Fruit fly (Drosophila melanogaster): ENCODE results near the gene CG32647.

Gene CG32647

DNA sequence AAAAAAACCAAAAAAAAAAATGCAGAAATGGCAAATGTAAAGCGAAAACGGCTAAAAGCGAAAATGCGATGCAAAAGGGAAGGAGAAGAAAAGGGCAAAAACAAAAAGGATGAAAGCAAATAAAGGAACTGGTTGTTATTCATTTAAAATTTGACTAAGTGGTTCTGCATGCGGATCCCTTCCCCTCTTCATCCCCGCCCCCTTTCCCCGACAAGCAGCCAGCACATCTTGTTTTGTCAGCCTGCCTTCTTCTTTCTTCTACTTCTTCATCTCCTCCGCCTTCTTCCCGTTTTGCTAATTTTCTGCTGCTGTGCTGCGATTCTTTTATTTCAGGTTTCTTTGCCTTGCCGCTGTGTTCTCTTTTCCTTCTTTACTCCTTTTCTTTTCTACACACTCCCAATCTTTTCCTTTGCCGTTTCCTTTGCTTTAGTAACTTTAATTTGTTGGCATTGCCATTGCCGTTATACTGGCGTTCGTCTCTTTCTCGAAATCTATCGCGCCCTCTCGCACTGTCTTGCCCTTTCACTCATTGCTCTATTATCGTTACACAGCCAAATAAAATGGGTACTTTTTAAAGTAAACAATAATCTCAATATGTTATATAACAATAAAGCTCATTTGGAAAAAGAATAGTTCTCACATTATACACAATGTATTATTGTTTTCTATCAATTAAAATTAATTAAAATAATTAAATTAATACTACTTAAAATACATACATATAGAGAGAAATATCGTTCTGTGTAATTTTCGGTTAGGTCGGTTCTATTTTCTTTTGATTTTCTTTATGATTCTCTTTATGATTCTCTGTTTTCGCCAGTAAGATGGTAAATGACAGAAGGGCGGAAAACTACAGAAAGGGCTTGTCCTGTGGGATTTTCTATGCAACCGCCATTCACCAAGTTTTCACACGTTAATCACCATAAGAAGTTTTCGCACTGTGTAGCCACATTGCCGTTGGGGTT is 36.7 kb downstream of the CG32647 start (continued):
- TF ChIP-seq sage (GFP tag; optimal IDR thresholded peaks at IDR 0.05): no peak

DNA sequence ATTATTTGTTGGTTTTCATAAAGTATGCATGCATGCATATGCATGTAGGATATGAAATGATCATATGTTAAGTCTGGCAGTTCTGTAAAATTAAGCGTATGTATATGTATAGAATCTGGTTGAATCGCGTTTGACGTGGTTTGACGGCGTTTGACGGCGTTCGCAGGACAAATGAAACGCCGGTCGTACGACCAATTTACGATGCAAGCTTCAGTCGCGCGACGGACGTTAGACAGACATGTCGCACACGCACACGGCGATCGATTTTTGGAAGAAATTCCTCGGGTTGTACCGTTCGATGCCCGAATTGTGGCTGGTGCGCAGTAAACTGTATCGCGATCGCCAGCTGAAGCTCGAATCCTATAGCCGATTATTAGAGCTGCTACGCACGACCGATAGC is 39.6 kb downstream of the CG32647 start:
- TF ChIP-seq Dif (GFP tag; optimal IDR thresholded peaks at IDR 0.05; ENCODE audit: partially characterized antibody) (peak; percentile 67), dl (GFP tag; optimal IDR thresholded peaks at IDR 0.05; ENCODE audit: insufficient read depth in 1 of 2, partially characterized antibody in 2 of 2) (peak in 1 of 2 experiments; percentile 65), fru (GFP tag; optimal IDR thresholded peaks at IDR 0.05) (no peak), CrebA (GFP tag; optimal IDR thresholded peaks at IDR 0.05; ENCODE audit: borderline replicate concordance) (no peak), woc (GFP tag; optimal IDR thresholded peaks at IDR 0.05) (no peak), pan (optimal IDR thresholded peaks at IDR 0.05) (no peak), Vsx2 (GFP tag; optimal IDR thresholded peaks at IDR 0.05; ENCODE audit: partially characterized antibody) (peak; percentile 88), lola (GFP tag; optimal IDR thresholded peaks at IDR 0.05) (no peak), Dfd (GFP tag; optimal IDR thresholded peaks at IDR 0.05) (no peak), Hr83 (GFP tag; optimal IDR thresholded peaks at IDR 0.05; ENCODE audit: poor library complexity, severe bottlenecking) (no peak), Mio (GFP tag; optimal IDR thresholded peaks at IDR 0.05) (no peak)

DNA sequence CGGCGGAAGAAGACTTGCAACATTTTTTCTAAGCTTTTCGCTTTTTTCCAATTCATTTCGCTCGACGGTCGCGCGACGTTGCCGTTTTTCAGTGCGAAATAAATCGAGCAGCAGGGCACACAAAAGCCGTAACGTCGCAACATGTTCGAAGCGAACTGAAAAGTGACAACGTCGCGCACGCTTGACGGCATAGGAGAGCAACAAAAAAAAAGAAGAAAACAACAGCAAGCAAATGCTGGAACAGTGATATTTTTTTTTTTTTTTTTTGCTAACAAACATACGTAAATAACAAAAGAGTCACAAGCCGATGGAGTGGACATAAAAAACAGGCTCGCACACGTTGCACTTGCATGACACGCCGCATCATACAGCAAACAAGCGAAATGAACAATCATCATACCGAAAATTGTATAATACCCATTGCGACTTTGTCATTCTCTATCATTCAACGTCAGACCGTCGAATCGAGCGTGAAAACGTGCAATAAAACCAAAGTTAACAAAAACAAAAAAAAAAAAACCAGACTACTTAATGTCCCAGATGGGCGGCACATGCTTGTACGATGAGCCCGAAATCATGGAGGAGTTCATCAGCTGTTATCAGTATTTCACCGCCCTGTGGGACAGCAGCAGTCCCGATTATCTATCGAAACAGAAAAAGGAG is 40.6 kb downstream of the CG32647 start, which contains the start of gene CG4004:
CG4004 (plus strand) TSS at position 187 of the 663 bp plus-strand sequence.
- TF ChIP-seq psq (GFP tag; optimal IDR thresholded peaks at IDR 0.05): peak; percentile 34
- peak; percentile 35 for TF ChIP-seq h (GFP tag; optimal IDR thresholded peaks at IDR 0.05)
- TF ChIP-seq Vsx2 (GFP tag; optimal IDR thresholded peaks at IDR 0.05; ENCODE audit: partially characterized antibody): peak; percentile 99
- no peak for TF ChIP-seq Abd-B (GFP tag; optimal IDR thresholded peaks at IDR 0.05)
- peak; percentile 3 for TF ChIP-seq woc (GFP tag; optimal IDR thresholded peaks at IDR 0.05)
- TF ChIP-seq usp (GFP tag; optimal IDR thresholded peaks at IDR 0.05): no peak
- no peak for TF ChIP-seq Hr83 (GFP tag; optimal IDR thresholded peaks at IDR 0.05; ENCODE audit: poor library complexity, severe bottlenecking)
- peak; percentile 98 for TF ChIP-seq Dif (GFP tag; optimal IDR thresholded peaks at IDR 0.05; ENCODE audit: partially characterized antibody)
- peak; percentile 46 to 94 for TF ChIP-seq dl (GFP tag; optimal IDR thresholded peaks at IDR 0.05; ENCODE audit: insufficient read depth in 1 of 2, partially characterized antibody in 2 of 2)
- peak; percentile 37 for TF ChIP-seq Jra (GFP tag; optimal IDR thresholded peaks at IDR 0.05)
- TF ChIP-seq Hnf4 (GFP tag; optimal IDR thresholded peaks at IDR 0.05): peak; percentile 26
- TF ChIP-seq sage (GFP tag; optimal IDR thresholded peaks at IDR 0.05): peak; percentile 6
- peak; percentile 20 for TF ChIP-seq br (GFP tag; optimal IDR thresholded peaks at IDR 0.05)
- no peak for TF ChIP-seq fru (GFP tag; optimal IDR thresholded peaks at IDR 0.05)
- TF ChIP-seq CrebA (GFP tag; optimal IDR thresholded peaks at IDR 0.05; ENCODE audit: borderline replicate concordance): peak; percentile 53
- TF ChIP-seq CG9705 (GFP tag; optimal IDR thresholded peaks at IDR 0.05): no peak
- TF ChIP-seq Sp1 (GFP tag; optimal IDR thresholded peaks at IDR 0.05): peak; percentile 7
- no peak for TF ChIP-seq jim (GFP tag; optimal IDR thresholded peaks at IDR 0.05)

DNA sequence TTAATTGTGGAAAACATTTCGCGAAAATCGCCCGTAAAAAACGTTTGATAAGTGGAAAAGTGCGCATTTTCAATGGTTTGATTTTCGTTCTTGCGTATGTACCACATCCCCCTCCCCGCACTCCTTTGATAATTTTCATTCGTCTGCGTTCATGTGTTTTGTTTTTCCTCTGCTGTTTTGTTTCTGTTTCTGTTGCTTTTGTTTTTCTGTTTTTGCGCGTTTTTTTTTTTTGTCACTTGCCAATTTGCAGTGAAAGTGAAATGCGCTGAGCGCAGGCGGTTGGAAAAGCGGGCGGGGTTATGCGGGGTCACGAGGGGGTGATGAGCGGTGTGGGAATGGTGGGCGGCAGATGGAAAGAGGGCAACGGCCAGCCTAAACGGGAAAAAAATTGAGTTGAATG is 41.5 kb downstream of the CG32647 start:
- TF ChIP-seq sage (GFP tag; optimal IDR thresholded peaks at IDR 0.05) (no peak), CG32264 (GFP tag; optimal IDR thresholded peaks at IDR 0.05) (no peak), br (GFP tag; optimal IDR thresholded peaks at IDR 0.05) (no peak), Rel (GFP tag; optimal IDR thresholded peaks at IDR 0.05) (no peak), Rel (tag; optimal IDR thresholded peaks at IDR 0.05) (no peak), dl (GFP tag; optimal IDR thresholded peaks at IDR 0.05; ENCODE audit: insufficient read depth in 1 of 2, partially characterized antibody in 2 of 2) (no peak), h (GFP tag; optimal IDR thresholded peaks at IDR 0.05) (no peak), usp (GFP tag; optimal IDR thresholded peaks at IDR 0.05) (no peak), Mio (GFP tag; optimal IDR thresholded peaks at IDR 0.05) (no peak), Myc (optimal IDR thresholded peaks at IDR 0.05) (no peak), dsf (GFP tag; optimal IDR thresholded peaks at IDR 0.05; ENCODE audit: borderline replicate concordance) (no peak), fru (GFP tag; optimal IDR thresholded peaks at IDR 0.05) (no peak), dmrt93B (GFP tag; optimal IDR thresholded peaks at IDR 0.05) (no peak), Dfd (GFP tag; optimal IDR thresholded peaks at IDR 0.05) (no peak)

DNA sequence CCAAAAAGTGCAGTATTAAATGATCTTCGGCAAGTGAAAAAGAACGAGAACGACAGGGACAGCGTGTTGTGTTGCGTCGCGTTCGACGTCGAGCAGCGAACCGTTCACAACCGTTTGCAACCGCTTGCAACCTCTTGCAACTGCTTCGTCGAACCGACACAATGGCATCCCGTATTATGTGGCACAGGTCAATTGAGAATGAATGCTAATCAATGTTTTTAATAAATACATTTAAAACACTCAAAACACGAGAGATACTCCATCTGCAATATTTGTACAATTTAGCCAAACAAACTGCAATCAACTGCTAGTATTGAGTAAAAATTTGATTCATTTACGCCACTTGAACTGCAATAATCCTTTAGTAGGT is 42.1 kb downstream of the CG32647 start:
- TF ChIP-seq Dif (GFP tag; optimal IDR thresholded peaks at IDR 0.05; ENCODE audit: partially characterized antibody) (no peak), Dfd (GFP tag; optimal IDR thresholded peaks at IDR 0.05) (no peak), HLH106 (tag; optimal IDR thresholded peaks at IDR 0.05) (no peak), Vsx2 (GFP tag; optimal IDR thresholded peaks at IDR 0.05; ENCODE audit: partially characterized antibody) (no peak), Hr78 (GFP tag; optimal IDR thresholded peaks at IDR 0.05) (no peak), Mio (GFP tag; optimal IDR thresholded peaks at IDR 0.05) (no peak)
